Worm (Caenorhabditis elegans): Measurements from ENCODE around the gene dlat-1.

dlat-1 gene

ce11 chrV:14468196-14468874, 21.2 kb upstream of the dlat-1 start, which contains the start of gene srz-97 (continued):
- TF ChIP-seq lin-39 (tag; optimal IDR thresholded peaks at IDR 0.05) (no peak), gei-8 (GFP tag; optimal IDR thresholded peaks at IDR 0.05) (no peak), daf-8 (GFP tag; IDR thresholded peaks at IDR 0.05) (no peak), sdz-12 (GFP tag; optimal IDR thresholded peaks at IDR 0.05) (no peak), ces-1 (GFP tag; optimal IDR thresholded peaks at IDR 0.05) (no peak), aly-2 (tag; optimal IDR thresholded peaks at IDR 0.05) (no peak), tra-1 (GFP tag; IDR thresholded peaks at IDR 0.05) (peak; percentile 40), ama-1 (optimal IDR thresholded peaks at IDR 0.05) (no peak), zip-2 (tag; optimal IDR thresholded peaks at IDR 0.05) (no peak), aha-1 (tag) (peak; percentile 82), hlh-30 (tag; optimal IDR thresholded peaks at IDR 0.05; ENCODE audit: insufficient read depth) (peak; percentile 25), duxl-1 (tag; optimal IDR thresholded peaks at IDR 0.05; ENCODE audit: poor library complexity) (no peak), unc-62 (GFP tag; optimal IDR thresholded peaks at IDR 0.05 in 1 of 2) (peak in 1 of 2 experiments; percentile 24), unc-62 (tag; optimal IDR thresholded peaks at IDR 0.05) (no peak), nhr-41 (GFP tag; IDR thresholded peaks at IDR 0.05) (no peak), dmd-9 (GFP tag; IDR thresholded peaks at IDR 0.05) (no peak), D1046.2 (GFP tag; IDR thresholded peaks at IDR 0.05) (no peak), set-16 (GFP tag; IDR thresholded peaks at IDR 0.05) (no peak; the same call in none of the 2 replicates), Y75B8A.6 (GFP tag; IDR thresholded peaks at IDR 0.05) (no peak), lin-13 (GFP tag; optimal IDR thresholded peaks at IDR 0.05) (no peak), fos-1 (tag; optimal IDR thresholded peaks at IDR 0.05) (no peak), mxl-2 (GFP tag; conservative IDR thresholded peaks at IDR 0.05) (no peak), lim-7 (GFP tag; IDR thresholded peaks at IDR 0.05) (no peak)

ce11 chrV:14464368-14464767, 17.3 kb upstream of the dlat-1 start, which contains the start of gene F08H9.4:
TSS of gene F08H9.4 (minus strand) at chrV:14464428.
- TF ChIP-seq F10B5.3 (tag; optimal IDR thresholded peaks at IDR 0.05) (no peak), daf-16 (GFP tag; optimal IDR thresholded peaks at IDR 0.05) (peak in 1 of 2 experiments; percentile 95), daf-16 (tag; optimal IDR thresholded peaks at IDR 0.05) (no peak)

- TF ChIP-seq lin-38 (GFP tag; IDR thresholded peaks at IDR 0.05) (peak; percentile 64), snpc-4 (tag; optimal IDR thresholded peaks at IDR 0.05) (peak; percentile 69), daf-16 (GFP tag; optimal IDR thresholded peaks at IDR 0.05) (peak in 1 of 2 experiments; percentile 60), daf-16 (tag; optimal IDR thresholded peaks at IDR 0.05) (peak; percentile 50), dve-1 (tag; optimal IDR thresholded peaks at IDR 0.05; ENCODE audit: insufficient read depth) (peak; percentile 76), dmd-6 (GFP tag; IDR thresholded peaks at IDR 0.05) (peak; percentile 43), nhr-102 (tag; optimal IDR thresholded peaks at IDR 0.05) (peak; percentile 70), nhr-41 (GFP tag; IDR thresholded peaks at IDR 0.05) (0 out of 2 replicates have a peak, but pooled peaks have one; percentile 37), egl-43 (GFP tag; IDR thresholded peaks at IDR 0.05) (peak; percentile 76), dmd-9 (GFP tag; IDR thresholded peaks at IDR 0.05) (0 out of 2 replicates have a peak, but pooled peaks have one; percentile 20), madf-5 (GFP tag; IDR thresholded peaks at IDR 0.05) (0 out of 4 replicates have a peak, but pooled peaks of 1 of the 2 experiments have one; percentile 18), nhr-48 (tag; optimal IDR thresholded peaks at IDR 0.05) (peak; percentile 46), dmd-8 (GFP tag; IDR thresholded peaks at IDR 0.05) (0 out of 2 replicates have a peak, but pooled peaks have one; percentile 38), ceh-44 (GFP tag; IDR thresholded peaks at IDR 0.05) (peak; percentile 87), Y48G9A.11 (GFP tag; IDR thresholded peaks at IDR 0.05) (peak; percentile 67), snpc-1.2 (GFP tag; IDR thresholded peaks at IDR 0.05) (peak; percentile 73), mdt-29 (GFP tag; IDR thresholded peaks at IDR 0.05) (0 out of 2 replicates have a peak, but pooled peaks have one; percentile 36), spr-1 (tag; optimal IDR thresholded peaks at IDR 0.05) (peak; percentile 59), hmg-1.1 (GFP tag; IDR thresholded peaks at IDR 0.05) (0 out of 2 replicates have a peak, but pooled peaks have one; percentile 30), F49E8.2 (tag; optimal IDR thresholded peaks at IDR 0.05; ENCODE audit: borderline replicate concordance) (peak; percentile 63), F10B5.3 (tag; optimal IDR thresholded peaks at IDR 0.05) (peak; percentile 28), hlh-11 (tag; optimal IDR thresholded peaks at IDR 0.05) (peak; percentile 24), nhr-42 (GFP tag; IDR thresholded peaks at IDR 0.05) (0 out of 2 replicates have a peak, but pooled peaks have one; percentile 30), mes-2 (tag; optimal IDR thresholded peaks at IDR 0.05; ENCODE audit: poor library complexity, severe bottlenecking) (peak; percentile 24), T26A8.4 (GFP tag; IDR thresholded peaks at IDR 0.05) (peak; percentile 79), php-3 (GFP tag; IDR thresholded peaks at IDR 0.05) (peak; percentile 58; the same call in 1 of the 2 replicates)
Measured at ce11 chrV:14463087-14463486, 16.0 kb upstream of the dlat-1 start, which contains the start of gene F08H9.3. TSS of gene F08H9.3 (minus strand) at chrV:14463338.

Measured in whole organism, L4 larva.